Worm (Caenorhabditis elegans): ENCODE measurements around the gene nhr-32.

Gene nhr-32

DNA sequence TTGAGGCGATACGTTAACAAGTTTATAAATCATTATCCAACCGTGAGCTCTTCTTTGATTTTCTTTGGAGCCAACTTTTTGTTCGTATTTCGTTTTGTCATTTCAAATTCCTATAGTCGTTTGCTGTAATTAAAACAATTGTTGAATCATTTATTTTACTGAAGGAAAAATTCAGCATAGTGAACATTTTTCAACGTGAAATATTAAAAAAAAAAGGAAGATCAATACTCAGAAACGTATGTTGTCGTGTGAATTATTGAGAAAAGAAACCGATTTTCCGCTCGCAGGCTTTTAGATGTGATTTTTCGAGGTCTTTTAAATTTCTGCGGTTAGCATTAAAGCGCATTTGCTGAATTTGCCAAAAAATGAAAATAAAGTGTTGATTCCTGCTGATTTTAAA is 27.1 kb downstream of the nhr-32 start, which contains the start of gene phf-33:
Gene phf-33, minus strand, starts transcription at position 101 of the 400 bp plus-strand sequence.
- no peak for TF ChIP-seq hif-1 (tag; optimal IDR thresholded peaks at IDR 0.05)
- TF ChIP-seq mdt-29 (GFP tag; IDR thresholded peaks at IDR 0.05) = no peak
- no peak for TF ChIP-seq Y105C5A.15 (GFP tag; IDR thresholded peaks at IDR 0.05)
- TF ChIP-seq aha-1 (tag) = no peak
- TF ChIP-seq skn-1 (tag; optimal IDR thresholded peaks at IDR 0.05) = no peak
- TF ChIP-seq lir-3 (tag; optimal IDR thresholded peaks at IDR 0.05) = no peak
- TF ChIP-seq arid-1 (GFP tag; conservative IDR thresholded peaks at IDR 0.05) = no peak
- no peak for TF ChIP-seq nhr-41 (GFP tag; IDR thresholded peaks at IDR 0.05)
- TF ChIP-seq madf-5 (GFP tag; IDR thresholded peaks at IDR 0.05) = no peak
- TF ChIP-seq fos-1 (tag; optimal IDR thresholded peaks at IDR 0.05) = no peak
- no peak for TF ChIP-seq nhr-111 (GFP tag; optimal IDR thresholded peaks at IDR 0.05)
- TF ChIP-seq nhr-25 (tag; optimal IDR thresholded peaks at IDR 0.05; ENCODE audit: borderline replicate concordance, insufficient read depth) = no peak
- no peak for TF ChIP-seq spr-1 (tag; optimal IDR thresholded peaks at IDR 0.05)
- no peak for TF ChIP-seq set-16 (GFP tag; IDR thresholded peaks at IDR 0.05)
- no peak for TF ChIP-seq spr-3 (GFP tag; optimal IDR thresholded peaks at IDR 0.05)
- no peak for TF ChIP-seq F49E8.2 (tag; optimal IDR thresholded peaks at IDR 0.05; ENCODE audit: borderline replicate concordance)
- no peak for TF ChIP-seq F44E2.7 (GFP tag; IDR thresholded peaks at IDR 0.05)
- no peak for TF ChIP-seq zfp-3 (GFP tag; conservative IDR thresholded peaks at IDR 0.05)
- no peak for TF ChIP-seq ctbp-1 (GFP tag; IDR thresholded peaks at IDR 0.05)
- TF ChIP-seq saeg-2 (GFP tag; IDR thresholded peaks at IDR 0.05) = no peak

DNA sequence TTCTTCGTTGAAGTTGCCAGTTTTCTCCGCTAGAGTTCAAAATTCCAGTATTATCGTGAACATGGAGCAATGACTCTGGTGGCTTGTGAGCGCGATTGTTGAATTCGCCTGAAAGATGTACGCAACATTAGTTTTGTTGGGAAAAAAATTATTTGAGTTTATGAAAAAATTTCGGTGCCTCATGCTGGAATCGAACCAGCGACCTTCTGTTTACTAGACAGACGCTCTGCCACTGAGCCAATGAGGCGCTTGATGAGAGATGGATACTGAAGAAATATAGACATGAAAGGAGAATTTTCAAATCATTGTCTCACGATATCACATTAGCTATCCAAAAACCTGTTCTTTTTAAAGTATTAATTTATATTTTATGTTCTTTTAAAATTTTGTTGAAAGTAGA is 31.7 kb downstream of the nhr-32 start:
- TF ChIP-seq set-16 (GFP tag; IDR thresholded peaks at IDR 0.05) (no peak), ceh-82 (tag; optimal IDR thresholded peaks at IDR 0.05) (no peak), mdt-29 (GFP tag; IDR thresholded peaks at IDR 0.05) (no peak), T26A8.4 (GFP tag; IDR thresholded peaks at IDR 0.05) (no peak; the same call in 1 of the 2 replicates), F49E8.2 (tag; optimal IDR thresholded peaks at IDR 0.05; ENCODE audit: borderline replicate concordance) (peak; percentile 28), zfp-3 (GFP tag; conservative IDR thresholded peaks at IDR 0.05) (0 out of 2 replicates have a peak, but pooled peaks have one; percentile 12), madf-9 (GFP tag; conservative IDR thresholded peaks at IDR 0.05) (0 out of 2 replicates have a peak, but pooled peaks have one; percentile 44), lim-7 (GFP tag; IDR thresholded peaks at IDR 0.05) (peak; percentile 90), nhr-77 (tag; optimal IDR thresholded peaks at IDR 0.05) (no peak), lin-39 (tag; optimal IDR thresholded peaks at IDR 0.05) (no peak), daf-19 (GFP tag; conservative IDR thresholded peaks at IDR 0.05) (no peak), egl-27 (tag; optimal IDR thresholded peaks at IDR 0.05) (no peak), pqm-1 (tag; optimal IDR thresholded peaks at IDR 0.05) (no peak), nhr-48 (tag; optimal IDR thresholded peaks at IDR 0.05) (peak; percentile 33), fkh-10 (GFP tag; optimal IDR thresholded peaks at IDR 0.05) (no peak), F44E2.7 (GFP tag; IDR thresholded peaks at IDR 0.05) (no peak), F26F4.8 (GFP tag; conservative IDR thresholded peaks at IDR 0.05) (peak; percentile 78), unc-39 (tag; optimal IDR thresholded peaks at IDR 0.05) (no peak), hmg-1.1 (GFP tag; IDR thresholded peaks at IDR 0.05) (no peak), hlh-11 (tag; optimal IDR thresholded peaks at IDR 0.05) (no peak), php-3 (GFP tag; IDR thresholded peaks at IDR 0.05) (no peak), mxl-2 (GFP tag; conservative IDR thresholded peaks at IDR 0.05) (no peak), ceh-28 (tag; optimal IDR thresholded peaks at IDR 0.05) (no peak), spr-1 (tag; optimal IDR thresholded peaks at IDR 0.05) (peak; percentile 21), aly-2 (tag; optimal IDR thresholded peaks at IDR 0.05) (no peak), mdl-1 (tag; optimal IDR thresholded peaks at IDR 0.05) (no peak), dmd-8 (GFP tag; IDR thresholded peaks at IDR 0.05) (peak; percentile 87), attf-4 (tag; optimal IDR thresholded peaks at IDR 0.05) (no peak), gei-8 (GFP tag; optimal IDR thresholded peaks at IDR 0.05) (no peak), nhr-42 (GFP tag; IDR thresholded peaks at IDR 0.05) (no peak), skn-1 (tag; optimal IDR thresholded peaks at IDR 0.05) (no peak), R02D3.7 (tag; optimal IDR thresholded peaks at IDR 0.05) (no peak), zfp-2 (tag; optimal IDR thresholded peaks at IDR 0.05) (no peak), cey-2 (tag; optimal IDR thresholded peaks at IDR 0.05; ENCODE audit: borderline replicate concordance, insufficient read depth) (no peak), Y5F2A.4 (GFP tag; optimal IDR thresholded peaks at IDR 0.05) (peak; percentile 28), daf-16 (GFP tag; optimal IDR thresholded peaks at IDR 0.05) (peak; percentile 27 to 82), daf-16 (tag; optimal IDR thresholded peaks at IDR 0.05) (peak; percentile 83)

Data from whole organism, L4 larva.